Worm (Caenorhabditis elegans): Measurements from ENCODE around the gene C46A5.1.

ce11 chrIV:7727258-7727657 is 36.5 kb upstream of the C46A5.1 start:
- no peak for TF ChIP-seq R02D3.7 (tag; optimal IDR thresholded peaks at IDR 0.05)
- TF ChIP-seq ZK546.5 (tag; optimal IDR thresholded peaks at IDR 0.05): no peak
- TF ChIP-seq nhr-11 (tag; optimal IDR thresholded peaks at IDR 0.05): no peak
- TF ChIP-seq fos-1 (tag; optimal IDR thresholded peaks at IDR 0.05): no peak
- no peak for TF ChIP-seq mdl-1 (tag; optimal IDR thresholded peaks at IDR 0.05)
- TF ChIP-seq ama-1 (optimal IDR thresholded peaks at IDR 0.05): no peak
- no peak for TF ChIP-seq unc-62 (GFP tag; optimal IDR thresholded peaks at IDR 0.05)
- TF ChIP-seq nhr-77 (tag; optimal IDR thresholded peaks at IDR 0.05): no peak
- TF ChIP-seq lsy-12 (tag; optimal IDR thresholded peaks at IDR 0.05): no peak
